Worm (Caenorhabditis elegans) whole organism, early embryonic: ENCODE results near the gene srh-45.

ENCODE experiments used
- B0310.2 ChIP-seq: sonication (generic microtip); optimal IDR thresholded peaks from 2 replicates; lab custom pipeline; 2016; ENCODE audit warnings: mild to moderate bottlenecking, missing genetic modification characterization, missing compliant biosample characterization
- F13C5.2 ChIP-seq: sonication (generic microtip); optimal IDR thresholded peaks from 2 replicates; lab custom pipeline; 2017; ENCODE audit warnings: mild to moderate bottlenecking, missing genetic modification characterization, inconsistent platforms, missing compliant biosample characterization
- aly-1 ChIP-seq: sonication (generic microtip); optimal IDR thresholded peaks from 2 replicates; lab custom pipeline; 2016; ENCODE audit warnings: missing genetic modification characterization, missing compliant biosample characterization
- ama-1 ChIP-seq: fragments of 150-350 bp; optimal IDR thresholded peaks from 2 replicates; lab custom pipeline; 2014
- ceh-13 ChIP-seq: fragments of 200-800 bp; sonication (Bioruptor generic); optimal IDR thresholded peaks from 2 replicates; lab custom pipeline; 2018; ENCODE audit warnings: mild to moderate bottlenecking, missing genetic modification characterization, missing compliant biosample characterization
- ceh-36 ChIP-seq: sonication (generic microtip); optimal IDR thresholded peaks from 2 replicates; lab custom pipeline; 2016; ENCODE audit warnings: missing genetic modification characterization, inconsistent platforms, missing compliant biosample characterization
- ets-7 ChIP-seq: sonication (generic microtip); optimal IDR thresholded peaks from 2 replicates; lab custom pipeline; 2016; ENCODE audit warnings: missing genotype, missing genetic modification characterization, missing compliant biosample characterization
- flt-1 ChIP-seq: fragments of 200-800 bp; sonication (Bioruptor generic); IDR thresholded peaks from 2 replicates; pipeline ENCODE4 v1.3.6; 2022; ENCODE audit warnings: missing genetic modification characterization, missing compliant biosample characterization
- hmbx-1 ChIP-seq: sonication (generic microtip); optimal IDR thresholded peaks from 2 replicates; lab custom pipeline; 2016; ENCODE audit warnings: mild to moderate bottlenecking, missing genetic modification characterization, missing compliant biosample characterization
- hmg-4 ChIP-seq: fragments of 200-800 bp; sonication (Bioruptor generic); optimal IDR thresholded peaks from 2 replicates; lab custom pipeline; 2018; ENCODE audit warnings: mild to moderate bottlenecking, missing genetic modification characterization, missing compliant biosample characterization
- hnd-1 ChIP-seq: sonication (generic microtip); optimal IDR thresholded peaks from 2 replicates; lab custom pipeline; 2016; ENCODE audit warnings: missing genetic modification characterization, missing compliant biosample characterization
- pes-1 ChIP-seq: fragments of 200-800 bp; sonication (Bioruptor generic); IDR thresholded peaks from 2 replicates; pipeline ENCODE4 v1.3.6; 2022; ENCODE audit warnings: missing genetic modification reagents, missing genetic modification characterization, missing compliant biosample characterization
- scrt-1 ChIP-seq: fragments of 200-800 bp; sonication (Bioruptor generic); IDR thresholded peaks from 2 replicates; pipeline ENCODE4 v1.3.6; 2022; ENCODE audit warnings: missing genetic modification characterization, missing compliant biosample characterization
- sea-1 ChIP-seq: fragments of 200-800 bp; sonication (Bioruptor generic); conservative IDR thresholded peaks from 2 replicates; pipeline ENCODE4 v1.3.6; 2022; ENCODE audit warnings: missing genetic modification characterization, missing compliant biosample characterization
- tbx-11 ChIP-seq: fragments of 200-800 bp; sonication (Bioruptor generic); IDR thresholded peaks from 2 replicates; pipeline ENCODE4 v1.3.6; 2022; ENCODE audit warnings: missing genetic modification characterization, missing compliant biosample characterization
- tbx-37 ChIP-seq: fragments of 200-800 bp; sonication (Bioruptor generic); conservative IDR thresholded peaks from 2 replicates; pipeline ENCODE4 v1.3.6; 2022; ENCODE audit warnings: missing genetic modification reagents, missing genetic modification characterization, missing compliant biosample characterization
- tra-4 ChIP-seq: sonication (generic microtip); optimal IDR thresholded peaks from 2 replicates; lab custom pipeline; 2017; ENCODE audit warnings: missing genetic modification characterization, missing compliant biosample characterization

Gene srh-45

ce11 chrV:11272848-11273247 lies 31.9 kb downstream of the srh-45 start, which contains the start of gene clec-223:
Gene clec-223 (plus strand): TSS chrV:11273148.
- TF ChIP-seq hmg-4 (GFP tag; lab: Kevin White, UChicago) (no peak), tra-4 (tag; lab: Kevin White, UChicago) (no peak), ets-7 (tag; lab: Kevin White, UChicago) (no peak), F13C5.2 (tag; lab: Kevin White, UChicago) (no peak), hnd-1 (no peak), flt-1 (GFP tag; lab: Robert Waterston, UW) (no peak), tbx-37 (GFP tag; lab: Robert Waterston, UW) (no peak), ceh-13 (no peak), ceh-36 (no peak), scrt-1 (no peak), sea-1 (GFP tag; lab: Robert Waterston, UW) (no peak), pes-1 (GFP tag; lab: Robert Waterston, UW) (no peak), aly-1 (tag; lab: Kevin White, UChicago) (no peak), ama-1 (lab: Kevin White, UChicago) (no peak), tbx-11 (GFP tag; lab: Robert Waterston, UW) (no peak), hmbx-1 (tag; lab: Kevin White, UChicago) (no peak), B0310.2 (tag; lab: Kevin White, UChicago) (no peak)

DNA sequence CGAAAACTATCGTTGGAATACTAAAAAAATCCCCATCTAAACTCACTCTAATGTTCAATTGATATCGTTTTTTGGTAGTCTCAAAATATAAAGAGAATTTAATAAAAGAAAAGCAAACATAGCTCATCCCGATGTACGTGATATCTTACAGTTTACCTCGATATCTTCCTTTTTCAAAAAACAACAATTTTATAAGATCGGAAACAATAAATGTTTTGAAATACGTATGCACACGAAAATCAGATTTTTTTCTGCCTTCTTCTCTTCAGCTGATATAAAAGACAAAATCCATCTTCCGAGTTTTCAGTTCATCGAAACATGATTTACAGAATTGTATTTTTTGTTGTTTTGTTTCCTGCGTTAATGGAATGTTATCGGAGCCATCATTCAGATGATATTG lies 33.7 kb downstream of the srh-45 start, which contains the start of gene clec-222:
Gene clec-222 (plus strand): TSS at position 301 of the 400 bp plus-strand sequence.
- TF ChIP-seq ceh-36 = no peak

- TF ChIP-seq ceh-36 = no peak
- no peak for TF ChIP-seq hmg-4 (GFP tag; lab: Kevin White, UChicago)
- TF ChIP-seq B0310.2 (tag; lab: Kevin White, UChicago) = no peak
- TF ChIP-seq scrt-1 = no peak
- TF ChIP-seq tbx-11 (GFP tag; lab: Robert Waterston, UW) = no peak
- TF ChIP-seq pes-1 (GFP tag; lab: Robert Waterston, UW) = no peak
- TF ChIP-seq aly-1 (tag; lab: Kevin White, UChicago) = no peak
- TF ChIP-seq hnd-1 = no peak
- no peak for TF ChIP-seq ama-1 (lab: Kevin White, UChicago)
- no peak for TF ChIP-seq sea-1 (GFP tag; lab: Robert Waterston, UW)
- no peak for TF ChIP-seq tra-4 (tag; lab: Kevin White, UChicago)
- TF ChIP-seq F13C5.2 (tag; lab: Kevin White, UChicago) = no peak
- TF ChIP-seq flt-1 (GFP tag; lab: Robert Waterston, UW) = no peak
- no peak for TF ChIP-seq hmbx-1 (tag; lab: Kevin White, UChicago)
- no peak for TF ChIP-seq ets-7 (tag; lab: Kevin White, UChicago)
- TF ChIP-seq tbx-37 (GFP tag; lab: Robert Waterston, UW) = no peak
Measured at ce11 chrV:11268791-11269190, 36.0 kb downstream of the srh-45 start, which contains the start of gene str-115. Gene str-115 (plus strand): TSS chrV:11269091.

DNA sequence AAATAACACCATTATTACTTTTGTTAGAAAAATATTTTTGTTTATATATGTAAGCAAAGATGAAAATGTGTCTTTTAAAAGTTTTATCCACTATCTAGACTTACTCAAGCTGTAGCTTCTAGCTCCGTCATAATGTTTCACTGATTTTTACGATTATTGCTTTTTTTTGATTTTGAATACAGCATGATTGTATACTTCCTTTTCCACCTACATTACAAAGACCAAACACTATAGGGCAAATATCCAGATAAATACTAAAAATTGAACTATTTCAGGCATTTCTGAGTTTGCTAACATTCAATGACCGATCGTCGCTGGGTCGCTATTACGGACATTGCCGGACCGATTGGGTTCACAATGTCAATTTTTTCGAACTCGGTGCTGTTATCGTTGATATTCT lies 38.1 kb downstream of the srh-45 start, which contains the start of gene str-116:
Gene str-116 (plus strand): TSS at position 301 of the 400 bp plus-strand sequence.
- TF ChIP-seq B0310.2 (tag; lab: Kevin White, UChicago) (no peak), pes-1 (GFP tag; lab: Robert Waterston, UW) (no peak), aly-1 (tag; lab: Kevin White, UChicago) (no peak), hmbx-1 (tag; lab: Kevin White, UChicago) (no peak), flt-1 (GFP tag; lab: Robert Waterston, UW) (no peak), ceh-13 (no peak), sea-1 (GFP tag; lab: Robert Waterston, UW) (no peak), ets-7 (tag; lab: Kevin White, UChicago) (no peak), tra-4 (tag; lab: Kevin White, UChicago) (no peak), ceh-36 (no peak), scrt-1 (no peak), hmg-4 (GFP tag; lab: Kevin White, UChicago) (no peak), tbx-11 (GFP tag; lab: Robert Waterston, UW) (no peak), hnd-1 (no peak), F13C5.2 (tag; lab: Kevin White, UChicago) (no peak), ama-1 (lab: Kevin White, UChicago) (no peak), tbx-37 (GFP tag; lab: Robert Waterston, UW) (no peak)

ce11 chrV:11265482-11265881 lies 39.3 kb downstream of the srh-45 start, which contains the start of gene cln-3.1:
Gene cln-3.1 (minus strand): TSS chrV:11265652.
- TF ChIP-seq hmbx-1 (tag; lab: Kevin White, UChicago) = no peak

DNA sequence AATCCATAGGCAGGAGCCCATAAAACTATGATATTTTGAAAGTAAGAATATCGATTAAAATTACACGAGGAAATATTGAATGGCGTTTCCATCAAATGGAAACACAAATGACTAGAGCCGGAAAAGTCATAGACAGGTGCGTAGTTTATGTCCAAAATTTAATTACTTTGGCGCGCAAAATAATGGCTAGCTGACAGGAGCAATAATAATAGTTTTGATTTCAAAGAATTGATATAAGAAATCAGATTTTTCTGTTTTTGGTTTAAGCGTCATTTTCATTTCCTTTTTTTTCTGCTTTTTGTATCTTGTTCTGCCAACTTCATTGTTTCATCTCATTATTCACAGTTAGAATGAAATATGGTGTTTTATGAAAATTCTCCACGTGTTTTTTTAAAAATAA lies 41.8 kb downstream of the srh-45 start, which contains the start of gene F07B10.4:
Gene F07B10.4 (minus strand): TSS at position 101 of the 400 bp plus-strand sequence.
- TF ChIP-seq hnd-1 (no peak), sea-1 (GFP tag; lab: Robert Waterston, UW) (no peak), ceh-13 (no peak), hmbx-1 (tag; lab: Kevin White, UChicago) (no peak), tbx-11 (GFP tag; lab: Robert Waterston, UW) (no peak), tbx-37 (GFP tag; lab: Robert Waterston, UW) (no peak), B0310.2 (tag; lab: Kevin White, UChicago) (no peak), tra-4 (tag; lab: Kevin White, UChicago) (no peak), ets-7 (tag; lab: Kevin White, UChicago) (no peak), aly-1 (tag; lab: Kevin White, UChicago) (no peak), flt-1 (GFP tag; lab: Robert Waterston, UW) (no peak), scrt-1 (no peak), hmg-4 (GFP tag; lab: Kevin White, UChicago) (no peak), F13C5.2 (tag; lab: Kevin White, UChicago) (no peak), pes-1 (GFP tag; lab: Robert Waterston, UW) (no peak), ceh-36 (no peak), ama-1 (lab: Kevin White, UChicago) (no peak)

DNA sequence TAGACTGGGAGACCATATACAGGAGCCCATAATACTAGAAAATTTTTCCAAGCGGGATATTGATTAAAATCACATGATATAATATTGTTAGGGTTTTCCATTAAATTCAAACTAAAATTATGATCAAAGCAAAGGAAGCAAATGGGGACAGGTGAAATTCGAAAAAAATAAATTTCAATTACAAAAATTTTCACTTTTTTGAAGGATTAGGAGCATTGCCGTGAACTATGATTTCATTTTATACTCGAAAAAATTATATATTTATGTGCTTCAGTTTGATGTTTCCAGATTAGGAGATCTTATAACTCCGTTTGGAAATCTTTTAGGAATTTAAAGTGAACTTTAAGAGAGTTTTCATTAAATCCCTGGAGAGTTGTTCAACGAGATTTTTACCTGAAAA lies 44.2 kb downstream of the srh-45 start, which contains the start of gene F07B10.7:
Gene F07B10.7 (minus strand): TSS at position 101 of the 400 bp plus-strand sequence.
- TF ChIP-seq hmbx-1 (tag; lab: Kevin White, UChicago) (no peak), ceh-36 (no peak), F13C5.2 (tag; lab: Kevin White, UChicago) (no peak), ets-7 (tag; lab: Kevin White, UChicago) (no peak), tra-4 (tag; lab: Kevin White, UChicago) (no peak), ceh-13 (no peak), sea-1 (GFP tag; lab: Robert Waterston, UW) (no peak), scrt-1 (no peak), B0310.2 (tag; lab: Kevin White, UChicago) (no peak), tbx-11 (GFP tag; lab: Robert Waterston, UW) (no peak), tbx-37 (GFP tag; lab: Robert Waterston, UW) (no peak), flt-1 (GFP tag; lab: Robert Waterston, UW) (no peak), pes-1 (GFP tag; lab: Robert Waterston, UW) (no peak), aly-1 (tag; lab: Kevin White, UChicago) (no peak), hnd-1 (no peak), ama-1 (lab: Kevin White, UChicago) (no peak)
